Worm (Caenorhabditis elegans): ENCODE measurements around the gene Y51A2D.18.
"Not testable (repeated sequence)": the region's sequence is repeated elsewhere in the genome, so short reads cannot be mapped to it uniquely, and the experiment has no call there.

The Y51A2D.18 gene

ce11 chrV:18444118-18444517 lies 42.9 kb downstream of the Y51A2D.18 start, which contains the start of gene ZK228.1:
ZK228.1 (plus strand) TSS chrV:18444418.
- no peak for TF ChIP-seq ref-2 (tag; optimal IDR thresholded peaks at IDR 0.05)
- no peak for TF ChIP-seq T23F11.4 (GFP tag; optimal IDR thresholded peaks at IDR 0.05)
- no peak for TF ChIP-seq ceh-22 (tag; optimal IDR thresholded peaks at IDR 0.05)
- TF ChIP-seq ceh-30 (tag; optimal IDR thresholded peaks at IDR 0.05) = no peak
- no peak for TF ChIP-seq odd-2 (tag; optimal IDR thresholded peaks at IDR 0.05)
- TF ChIP-seq unc-42 (tag; optimal IDR thresholded peaks at IDR 0.05) = no peak
- TF ChIP-seq hlh-6 (tag; optimal IDR thresholded peaks at IDR 0.05) = no peak
- TF ChIP-seq lin-11 (tag; optimal IDR thresholded peaks at IDR 0.05) = no peak
- TF ChIP-seq C38D4.7 (GFP tag; optimal IDR thresholded peaks at IDR 0.05) = no peak
- TF ChIP-seq Y22D7AL.16 (tag; optimal IDR thresholded peaks at IDR 0.05) = no peak
- TF ChIP-seq fkh-6 (tag; optimal IDR thresholded peaks at IDR 0.05) = no peak
- no peak for TF ChIP-seq nhr-11 (tag; optimal IDR thresholded peaks at IDR 0.05)
- no peak for TF ChIP-seq sox-4 (tag; optimal IDR thresholded peaks at IDR 0.05)
- no peak for TF ChIP-seq madf-2 (tag; optimal IDR thresholded peaks at IDR 0.05)
- TF ChIP-seq gmeb-2 (tag; optimal IDR thresholded peaks at IDR 0.05) = no peak
- TF ChIP-seq pha-4 (tag; optimal IDR thresholded peaks at IDR 0.05) = no peak

- not testable (repeated sequence) for TF ChIP-seq ttx-3, che-1, ztf-16 (tag; optimal IDR thresholded peaks at IDR 0.05)
These were observed 47.6 kb downstream of the Y51A2D.18 start, which contains the start of gene ZK262.9 for ce11 chrV:18439469-18439868. ZK262.9 (plus strand) TSS chrV:18439769.

DNA sequence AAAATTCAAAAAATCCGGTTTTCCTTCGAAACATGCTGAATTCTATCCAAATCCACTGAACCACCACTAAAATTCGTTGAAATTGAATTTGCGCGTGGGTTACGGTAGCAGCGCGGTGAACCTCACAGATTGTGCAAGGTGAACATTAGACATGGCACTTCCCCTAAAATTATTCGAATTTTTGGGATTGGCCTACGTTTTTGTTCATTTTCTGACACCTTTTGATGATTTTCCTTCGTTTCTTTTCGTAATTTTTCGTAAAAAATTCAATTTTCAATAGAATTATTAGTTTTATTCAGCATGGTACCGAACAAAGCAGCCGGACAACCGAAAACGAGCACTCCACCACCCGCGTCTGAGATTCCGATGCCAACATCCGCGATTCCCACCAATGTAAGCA lies 49.0 kb downstream of the Y51A2D.18 start, which contains the start of gene ZK262.8:
Gene ZK262.8, plus strand, starts transcription at position 301 of the 400 bp plus-strand sequence.
- TF ChIP-seq unc-86 (tag; optimal IDR thresholded peaks at IDR 0.05) (no peak), K09A11.1 (tag; optimal IDR thresholded peaks at IDR 0.05; ENCODE audit: insufficient read depth) (no peak), pax-1 (tag; optimal IDR thresholded peaks at IDR 0.05) (no peak), ahr-1 (tag; optimal IDR thresholded peaks at IDR 0.05) (no peak), hlh-15 (tag; optimal IDR thresholded peaks at IDR 0.05) (no peak), che-1 (tag; optimal IDR thresholded peaks at IDR 0.05) (no peak)

ce11 chrV:18434961-18435360 lies 52.1 kb downstream of the Y51A2D.18 start, which contains the start of gene ZK262.20:
ZK262.20 (minus strand) TSS chrV:18435061.
- no peak for TF ChIP-seq nhr-11 (tag; optimal IDR thresholded peaks at IDR 0.05)
- TF ChIP-seq ahr-1 (tag; optimal IDR thresholded peaks at IDR 0.05) = no peak
- no peak for TF ChIP-seq dve-1 (tag; optimal IDR thresholded peaks at IDR 0.05)
- no peak for TF ChIP-seq hlh-8 (tag; optimal IDR thresholded peaks at IDR 0.05)
- TF ChIP-seq pros-1 (tag; optimal IDR thresholded peaks at IDR 0.05) = no peak
- TF ChIP-seq K02D7.2 (tag; optimal IDR thresholded peaks at IDR 0.05) = no peak
- no peak for TF ChIP-seq lin-11 (tag; optimal IDR thresholded peaks at IDR 0.05)

DNA sequence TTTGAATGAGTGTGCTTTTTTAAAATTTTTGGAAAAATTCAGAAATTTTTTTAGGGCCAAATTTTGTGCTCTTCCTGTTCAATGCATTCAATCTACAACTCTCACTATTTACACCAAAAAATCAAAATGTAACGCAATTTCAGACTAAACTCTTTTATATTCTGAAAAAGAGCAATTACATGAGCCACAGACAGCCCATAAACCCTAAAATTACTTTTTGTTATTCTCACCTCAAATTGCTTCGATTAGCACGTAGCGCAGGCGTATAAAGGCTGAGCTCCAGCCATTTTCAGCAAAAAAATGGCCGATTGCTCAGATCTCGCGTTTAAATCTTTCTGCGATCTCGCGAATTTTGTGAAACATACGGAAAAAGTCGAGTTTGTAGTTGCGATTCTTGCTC lies 55.6 kb downstream of the Y51A2D.18 start, which contains the start of gene srw-82:
Gene srw-82, plus strand, starts transcription at position 301 of the 400 bp plus-strand sequence.
- no peak for TF ChIP-seq nhr-232 (tag; optimal IDR thresholded peaks at IDR 0.05)
- TF ChIP-seq hlh-13 (GFP tag; optimal IDR thresholded peaks at IDR 0.05) = no peak
- no peak for TF ChIP-seq elt-2 (tag; optimal IDR thresholded peaks at IDR 0.05)
